Fruit fly (Drosophila melanogaster): ENCODE measurements around the gene Gr22a.
A peak's percentile ranks its signal among the peaks of the same experiment; 100 is the strongest.

The Gr22a gene

DNA sequence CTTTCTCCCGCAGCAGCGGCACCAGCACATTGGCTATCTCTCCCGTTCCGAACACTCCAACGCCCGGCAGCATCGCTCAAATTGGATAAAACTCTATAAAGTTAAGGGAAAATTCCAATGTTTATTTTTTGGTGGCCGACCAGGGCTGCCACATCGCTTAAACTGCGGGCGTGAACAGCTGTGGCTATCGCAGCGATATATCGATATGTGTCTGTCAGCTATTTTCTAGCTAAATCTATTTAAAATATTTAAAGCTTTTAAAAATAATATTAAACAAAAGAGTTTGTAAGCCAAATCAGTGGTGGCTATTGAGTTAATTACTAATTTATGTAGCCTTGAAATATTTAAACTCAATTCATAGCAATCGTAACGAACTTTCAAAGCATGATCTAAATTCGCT, 42.8 kb downstream of the Gr22a start, which contains the start of the genes CG17712 and CG17648 (continued):
- TF ChIP-seq crp (GFP tag; optimal IDR thresholded peaks at IDR 0.05) (peak; percentile 31 to 90), CG6791 (GFP tag; IDR thresholded peaks at IDR 0.05; ENCODE audit: partially characterized antibody) (peak; percentile 89), CG17328 (GFP tag; IDR thresholded peaks at IDR 0.05) (0 out of 2 replicates have a peak, but pooled peaks have one; percentile 17), ems (GFP tag; optimal IDR thresholded peaks at IDR 0.05) (no peak), CG18262 (tag; optimal IDR thresholded peaks at IDR 0.05) (no peak), CG13287 (GFP tag; IDR thresholded peaks at IDR 0.05; ENCODE audit: partially characterized antibody) (peak; percentile 90), CG11456 (GFP tag; IDR thresholded peaks at IDR 0.05) (no peak; the same call in 2 of the 3 replicates), CG14860 (GFP tag; IDR thresholded peaks at IDR 0.05; ENCODE audit: partially characterized antibody) (peak; percentile 64), nerfin-2 (GFP tag; IDR thresholded peaks at IDR 0.05; ENCODE audit: partially characterized antibody) (peak; percentile 56), CG4617 (GFP tag; optimal IDR thresholded peaks at IDR 0.05; ENCODE audit: borderline replicate concordance) (peak; percentile 64), hbn (GFP tag; IDR thresholded peaks at IDR 0.05; ENCODE audit: partially characterized antibody) (peak; percentile 80), Opbp (GFP tag; IDR thresholded peaks at IDR 0.05; ENCODE audit: partially characterized antibody) (peak; percentile 84), CG7928 (GFP tag; optimal IDR thresholded peaks at IDR 0.05) (peak; percentile 83), NFAT (GFP tag; IDR thresholded peaks at IDR 0.05) (peak; percentile 38; the same call in 1 of the 2 replicates), Sry-δ (GFP tag; optimal IDR thresholded peaks at IDR 0.05) (peak; percentile 62), CG17361 (GFP tag; IDR thresholded peaks at IDR 0.05) (no peak), sens (GFP tag) (peak; percentile 58), tin (GFP tag; optimal IDR thresholded peaks at IDR 0.05) (no peak), CG15269 (tag; optimal IDR thresholded peaks at IDR 0.05) (no peak), jigr1 (GFP tag; IDR thresholded peaks at IDR 0.05) (peak; percentile 45; the same call in 1 of the 3 replicates), gcm (GFP tag; optimal IDR thresholded peaks at IDR 0.05) (peak; percentile 72), Dref (GFP tag; IDR thresholded peaks at IDR 0.05) (peak; percentile 77), pzg (GFP tag; optimal IDR thresholded peaks at IDR 0.05) (peak; percentile 52), CG5953 (GFP tag; IDR thresholded peaks at IDR 0.05) (no peak), dmrt11E (tag; optimal IDR thresholded peaks at IDR 0.05) (no peak), CG16815 (GFP tag; optimal IDR thresholded peaks at IDR 0.05) (no peak), ac (GFP tag; optimal IDR thresholded peaks at IDR 0.05) (no peak), ap (GFP tag; IDR thresholded peaks at IDR 0.05) (no peak), CG1603 (tag; optimal IDR thresholded peaks at IDR 0.05) (no peak), B-H1 (GFP tag; IDR thresholded peaks at IDR 0.05) (no peak), E2f2 (GFP tag; IDR thresholded peaks at IDR 0.05) (peak; percentile 56), CG12391 (tag; optimal IDR thresholded peaks at IDR 0.05) (no peak), CG3838 (GFP tag; optimal IDR thresholded peaks at IDR 0.05) (no peak), Dll (GFP tag; IDR thresholded peaks at IDR 0.05; ENCODE audit: partially characterized antibody) (peak; percentile 90), Med (GFP tag) (peak; percentile 82), CG7271 (tag; optimal IDR thresholded peaks at IDR 0.05) (no peak), CG14710 (tag; optimal IDR thresholded peaks at IDR 0.05) (peak; percentile 16), bbx (GFP tag; IDR thresholded peaks at IDR 0.05; ENCODE audit: partially characterized antibody) (peak; percentile 87), Sin3A (optimal IDR thresholded peaks at IDR 0.05) (peak; percentile 17), TFAM (GFP tag; optimal IDR thresholded peaks at IDR 0.05) (no peak), CG7786 (GFP tag; optimal IDR thresholded peaks at IDR 0.05) (no peak), MESR4 (GFP tag; optimal IDR thresholded peaks at IDR 0.05) (peak; percentile 59), knrl (GFP tag; IDR thresholded peaks at IDR 0.05; ENCODE audit: partially characterized antibody) (peak; percentile 85), CG10267 (tag; optimal IDR thresholded peaks at IDR 0.05) (peak; percentile 2), CG31441 (GFP tag; IDR thresholded peaks at IDR 0.05) (0 out of 2 replicates have a peak, but pooled peaks have one; percentile 19), Bgb (GFP tag; IDR thresholded peaks at IDR 0.05; ENCODE audit: partially characterized antibody) (peak; percentile 84), hth (optimal IDR thresholded peaks at IDR 0.05) (no peak), tna (GFP tag; IDR thresholded peaks at IDR 0.05; ENCODE audit: partially characterized antibody) (peak; percentile 67), scrt (GFP tag; optimal IDR thresholded peaks at IDR 0.05) (no peak), CG34224 (GFP tag; IDR thresholded peaks at IDR 0.05; ENCODE audit: partially characterized antibody) (peak; percentile 86)

Measured in whole organism, embryonic.